Worm (Caenorhabditis elegans) whole organism, L2 larva: Measurements from ENCODE around the gene cyb-2.1.

Experiments used
- C34F6.9 ChIP-seq: fragments of 150-350 bp; optimal IDR thresholded peaks from 2 replicates; lab custom pipeline; 2014; ENCODE audit warnings: missing biosample characterization, missing genetic modification characterization
- F13H6.1 ChIP-seq: sonication (generic microtip); optimal IDR thresholded peaks from 2 replicates; lab custom pipeline; 2016; ENCODE audit warnings: missing genetic modification characterization, missing compliant biosample characterization
- Y55F3AM.14 ChIP-seq: fragments of 200-800 bp; sonication (Bioruptor generic); optimal IDR thresholded peaks from 2 replicates; lab custom pipeline; 2018; ENCODE audit warnings: mild to moderate bottlenecking, missing genetic modification characterization, missing compliant biosample characterization
- ZK546.5 ChIP-seq: sonication (generic microtip); optimal IDR thresholded peaks from 2 replicates; lab custom pipeline; 2017; ENCODE audit warnings: missing biosample characterization, missing genetic modification characterization
- alr-1 ChIP-seq: fragments of 150-350 bp; optimal IDR thresholded peaks from 2 replicates; lab custom pipeline; 2014; ENCODE audit warnings: missing biosample characterization, missing genetic modification characterization
- aly-2 ChIP-seq: fragments of 150-350 bp; optimal IDR thresholded peaks from 2 replicates; lab custom pipeline; 2014; ENCODE audit warnings: missing biosample characterization, missing genetic modification characterization
- ama-1 ChIP-seq: fragments of 150-350 bp; optimal IDR thresholded peaks from 2 replicates; lab custom pipeline; 2018; ENCODE audit warnings: inconsistent platforms
- blmp-1 ChIP-seq: sonication (generic microtip); optimal IDR thresholded peaks from 2 replicates; lab custom pipeline; 2017; ENCODE audit warnings: missing genetic modification characterization, mild to moderate bottlenecking, missing compliant biosample characterization, antibody characterized with exemption, moderate library complexity; ENCODE audit not compliant: insufficient read depth
- ceh-16 ChIP-seq: fragments of 150-350 bp; optimal IDR thresholded peaks from 2 replicates; lab custom pipeline; 2014; ENCODE audit warnings: missing biosample characterization, missing genetic modification characterization
- ceh-82 ChIP-seq: fragments of 150-350 bp; optimal IDR thresholded peaks from 2 replicates; lab custom pipeline; 2014; ENCODE audit warnings: missing biosample characterization, missing genetic modification characterization
- crh-2 ChIP-seq: sonication (generic microtip); optimal IDR thresholded peaks from 2 replicates; lab custom pipeline; 2017; ENCODE audit warnings: missing biosample characterization, missing genetic modification characterization
- dmd-4 ChIP-seq: sonication (generic microtip); optimal IDR thresholded peaks from 2 replicates; lab custom pipeline; 2017; ENCODE audit warnings: missing biosample characterization, missing genetic modification characterization
- egl-27 ChIP-seq: sonication (generic microtip); optimal IDR thresholded peaks from 3 replicates; lab custom pipeline; 2017; ENCODE audit warnings: missing biosample characterization, missing genetic modification reagents, missing genetic modification characterization
- elt-3 ChIP-seq: sonication (generic microtip); optimal IDR thresholded peaks from 2 replicates; lab custom pipeline; 2017; ENCODE audit warnings: missing biosample characterization, missing genetic modification characterization
- fos-1 ChIP-seq: fragments of 150-350 bp; optimal IDR thresholded peaks from 2 replicates; lab custom pipeline; 2014; ENCODE audit warnings: missing biosample characterization, missing genetic modification characterization
- gmeb-1 ChIP-seq: fragments of 150-350 bp; optimal IDR thresholded peaks from 2 replicates; lab custom pipeline; 2014; ENCODE audit warnings: missing biosample characterization, missing genetic modification characterization
- lin-11 ChIP-seq: fragments of 150-350 bp; sonication (generic microtip); optimal IDR thresholded peaks from 2 replicates; lab custom pipeline; 2014; ENCODE audit warnings: missing biosample characterization, missing genetic modification characterization, inconsistent platforms, mixed read lengths
- lin-13 ChIP-seq: fragments of 150-350 bp; optimal IDR thresholded peaks from 2 replicates; lab custom pipeline; 2014; ENCODE audit warnings: missing biosample characterization, missing genetic modification reagents, missing genetic modification characterization
- lin-39 ChIP-seq: fragments of 150-350 bp; optimal IDR thresholded peaks from 2 replicates; lab custom pipeline; 2014; ENCODE audit warnings: missing biosample characterization, missing genetic modification reagents, missing genetic modification characterization
- lsy-2 ChIP-seq, 2 experiments: fragments of 150-350 bp in 1 of 2; sonication (generic microtip) in 1 of 2; optimal IDR thresholded peaks; 2 replicates each; lab custom pipeline; 2014 to 2017; ENCODE audit warnings: missing biosample characterization in 2 of 2, missing genetic modification characterization in 2 of 2
- mab-5 ChIP-seq: fragments of 150-350 bp; optimal IDR thresholded peaks from 2 replicates; lab custom pipeline; 2014; ENCODE audit warnings: missing biosample characterization, missing genetic modification characterization
- mbf-1 ChIP-seq: sonication (generic microtip); optimal IDR thresholded peaks from 2 replicates; lab custom pipeline; 2017; ENCODE audit warnings: missing biosample characterization, missing genetic modification characterization
- mdl-1 ChIP-seq, 2 experiments: fragments of 150-350 bp in 1 of 2; sonication (generic microtip) in 1 of 2; optimal IDR thresholded peaks; 2 replicates each; lab custom pipeline; 2017; ENCODE audit warnings: missing biosample characterization in 2 of 2, missing genetic modification characterization in 2 of 2
- nhr-10 ChIP-seq: sonication (generic microtip); optimal IDR thresholded peaks from 2 replicates; lab custom pipeline; 2017; ENCODE audit warnings: missing biosample characterization, missing genetic modification characterization
- nhr-11 ChIP-seq: fragments of 150-350 bp; optimal IDR thresholded peaks from 2 replicates; lab custom pipeline; 2014; ENCODE audit warnings: missing biosample characterization, missing genetic modification characterization
- nhr-12 ChIP-seq: fragments of 150-350 bp; optimal IDR thresholded peaks from 2 replicates; lab custom pipeline; 2014; ENCODE audit warnings: missing biosample characterization, missing genetic modification characterization
- nhr-129 ChIP-seq: fragments of 150-350 bp; optimal IDR thresholded peaks from 2 replicates; lab custom pipeline; 2014; ENCODE audit warnings: missing biosample characterization, missing genetic modification characterization
- nhr-21 ChIP-seq: fragments of 150-350 bp; optimal IDR thresholded peaks from 2 replicates; lab custom pipeline; 2014; ENCODE audit warnings: missing biosample characterization, missing genetic modification characterization
- nhr-23 ChIP-seq: fragments of 150-350 bp; optimal IDR thresholded peaks from 2 replicates; lab custom pipeline; 2014; ENCODE audit warnings: missing biosample characterization, missing genetic modification reagents, missing genetic modification characterization
- nhr-237 ChIP-seq: fragments of 150-350 bp; optimal IDR thresholded peaks from 2 replicates; lab custom pipeline; 2014; ENCODE audit warnings: missing biosample characterization, missing genetic modification characterization
- nhr-25 ChIP-seq: fragments of 150-350 bp; sonication (generic microtip); optimal IDR thresholded peaks from 3 replicates; lab custom pipeline; 2014; ENCODE audit warnings: missing biosample characterization, missing genetic modification characterization
- nhr-6 ChIP-seq: fragments of 150-350 bp; optimal IDR thresholded peaks from 2 replicates; lab custom pipeline; 2014; ENCODE audit warnings: missing biosample characterization, missing genetic modification characterization
- nhr-77 ChIP-seq: fragments of 150-350 bp; optimal IDR thresholded peaks from 2 replicates; lab custom pipeline; 2014; ENCODE audit warnings: missing biosample characterization, missing genetic modification characterization
- peb-1 ChIP-seq: fragments of 150-350 bp; optimal IDR thresholded peaks from 2 replicates; lab custom pipeline; 2014; ENCODE audit warnings: missing biosample characterization, missing genetic modification characterization
- sem-4 ChIP-seq: fragments of 150-350 bp; optimal IDR thresholded peaks from 2 replicates; lab custom pipeline; 2014; ENCODE audit warnings: missing biosample characterization, missing genetic modification reagents, missing genetic modification characterization
- skn-1 ChIP-seq: sonication (generic microtip); optimal IDR thresholded peaks from 2 replicates; lab custom pipeline; 2017; ENCODE audit warnings: missing biosample characterization, missing genetic modification characterization
- sma-3 ChIP-seq: sonication (generic microtip); optimal IDR thresholded peaks from 2 replicates; lab custom pipeline; 2016; ENCODE audit warnings: missing genetic modification reagents, missing genetic modification characterization, missing compliant biosample characterization
- sma-9 ChIP-seq, 2 experiments: fragments of 150-350 bp in 1 of 2; sonication (generic microtip) in 1 of 2; optimal IDR thresholded peaks; 2 replicates each; lab custom pipeline; 2014 to 2016; ENCODE audit warnings: missing genetic modification characterization in 2 of 2, mild to moderate bottlenecking in 1 of 2, missing biosample characterization in 1 of 2, missing compliant biosample characterization in 1 of 2, missing genetic modification reagents in 1 of 2, moderate library complexity in 1 of 2
- snpc-4 ChIP-seq: fragments of 150-350 bp; optimal IDR thresholded peaks from 2 replicates; lab custom pipeline; 2014; ENCODE audit warnings: missing biosample characterization, missing genetic modification characterization
- unc-39 ChIP-seq: fragments of 150-350 bp; optimal IDR thresholded peaks from 2 replicates; lab custom pipeline; 2014; ENCODE audit warnings: missing biosample characterization, missing genetic modification characterization
- unc-55 ChIP-seq: fragments of 150-350 bp; sonication (generic microtip); optimal IDR thresholded peaks from 3 replicates; lab custom pipeline; 2014; ENCODE audit warnings: missing biosample characterization, missing genetic modification reagents, missing genetic modification characterization
- unc-62 ChIP-seq: fragments of 150-350 bp; optimal IDR thresholded peaks from 2 replicates; lab custom pipeline; 2014; ENCODE audit warnings: missing biosample characterization, missing genetic modification reagents, missing genetic modification characterization
- zag-1 ChIP-seq: fragments of 150-350 bp; optimal IDR thresholded peaks from 2 replicates; lab custom pipeline; 2014; ENCODE audit warnings: missing biosample characterization, missing genetic modification characterization
- ztf-1 ChIP-seq: fragments of 200-800 bp; sonication (Bioruptor generic); conservative IDR thresholded peaks from 2 replicates; pipeline ENCODE4 v1.3.6; 2022; ENCODE audit warnings: missing genetic modification characterization, missing compliant biosample characterization
- ztf-11 ChIP-seq: sonication (generic microtip); optimal IDR thresholded peaks from 2 replicates; lab custom pipeline; 2017; ENCODE audit warnings: missing biosample characterization, missing genetic modification characterization

cyb-2.1 gene

DNA sequence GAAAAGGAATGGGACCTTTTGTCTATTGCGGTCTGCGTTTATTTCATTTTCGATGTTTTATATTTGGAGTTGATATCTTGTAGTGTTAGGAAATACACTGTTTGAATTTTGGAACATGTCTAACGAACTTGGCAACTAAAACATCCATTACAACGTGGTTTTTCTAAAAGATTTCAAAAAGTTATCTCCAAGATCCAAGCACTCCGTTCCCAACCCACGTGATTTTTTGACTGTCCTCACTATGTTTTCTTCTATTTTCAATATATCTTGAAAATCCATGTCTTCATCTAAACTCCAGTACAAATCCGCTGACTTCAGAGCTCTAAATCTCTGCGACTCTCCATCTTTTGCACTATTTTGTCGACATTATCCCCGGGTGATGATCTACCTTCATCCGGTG is 15.8 kb downstream of the cyb-2.1 start, which contains the start of gene F13H10.9:
Gene F13H10.9 (plus strand): TSS at position 301 of the 400 bp plus-strand sequence.
- TF ChIP-seq peb-1 (tag; lab: Kevin White, UChicago) (no peak), nhr-6 (tag; lab: Kevin White, UChicago) (no peak), lsy-2 (tag; optimal IDR thresholded peaks at IDR 0.05; lab: Kevin White, UChicago) (no peak), lin-13 (no peak), lin-39 (tag; lab: Kevin White, UChicago) (no peak), zag-1 (no peak)

DNA sequence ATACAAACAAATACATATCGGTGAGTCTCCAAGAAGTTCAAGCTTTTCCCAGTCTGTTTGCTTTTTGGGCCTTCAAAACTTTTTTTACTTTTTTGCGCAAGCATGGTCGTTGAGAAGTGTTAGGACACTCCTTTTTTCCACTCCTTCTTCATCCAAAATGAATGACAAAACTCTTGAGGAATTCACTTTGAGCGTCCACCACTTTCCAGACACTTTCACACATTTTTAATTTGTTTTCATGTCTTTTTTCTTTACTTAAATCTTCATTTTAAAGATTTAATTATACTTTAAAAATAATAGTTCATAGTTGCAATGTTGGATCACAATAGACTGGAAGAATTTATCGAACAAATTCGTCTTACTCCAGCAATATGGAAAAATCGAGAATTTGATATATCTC is 18.5 kb downstream of the cyb-2.1 start, which contains the start of gene F13H10.1:
Gene F13H10.1 (plus strand): TSS at position 301 of the 400 bp plus-strand sequence.
- TF ChIP-seq crh-2 (tag; lab: Kevin White, UChicago) (no peak), unc-55 (peak; percentile 12)

DNA sequence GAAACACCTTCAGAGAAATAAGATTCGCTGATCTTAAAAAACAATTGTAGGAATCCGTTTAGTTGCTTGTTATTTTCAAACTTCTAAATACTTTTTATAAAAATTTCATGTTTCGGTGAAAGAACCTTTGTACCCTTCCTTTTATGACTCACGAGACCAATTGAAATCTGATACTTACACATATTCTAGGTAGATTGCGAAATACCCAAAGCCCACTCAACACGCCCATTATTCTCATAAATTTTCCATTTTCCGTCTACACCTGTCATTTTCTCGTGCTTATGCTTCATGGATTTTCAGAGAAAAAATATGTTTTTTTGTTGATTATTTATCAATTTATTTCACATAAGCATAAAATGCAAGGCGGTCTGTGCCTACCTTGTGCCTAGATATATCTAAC is 20.6 kb downstream of the cyb-2.1 start:
- TF ChIP-seq lsy-2 (tag; optimal IDR thresholded peaks at IDR 0.05; lab: Kevin White, UChicago) = peak in 1 of 2 experiments; percentile 6
- no peak for TF ChIP-seq unc-39 (tag; lab: Kevin White, UChicago)

DNA sequence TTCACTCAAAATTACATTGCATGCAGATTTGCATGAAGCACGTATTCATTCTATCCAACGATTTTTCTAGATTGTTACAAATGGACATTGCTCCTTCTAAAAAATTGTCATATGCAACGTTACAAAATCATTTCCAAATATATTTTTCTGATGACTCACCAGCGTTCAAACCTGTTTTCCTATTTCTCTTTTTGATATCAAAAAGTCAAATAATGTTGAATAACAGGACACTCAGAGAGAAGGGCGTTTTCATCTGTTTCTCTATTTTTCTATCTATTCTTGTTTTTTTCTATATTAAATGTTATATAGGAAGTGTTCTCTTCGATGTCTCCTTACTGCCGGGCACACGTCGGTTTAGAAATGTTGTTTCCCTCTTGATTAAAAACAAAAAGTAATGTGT is 21.1 kb downstream of the cyb-2.1 start:
- TF ChIP-seq nhr-129 (tag; lab: Kevin White, UChicago) (no peak), fos-1 (tag; lab: Kevin White, UChicago) (peak; percentile 64), mbf-1 (tag; lab: Kevin White, UChicago) (no peak)

DNA sequence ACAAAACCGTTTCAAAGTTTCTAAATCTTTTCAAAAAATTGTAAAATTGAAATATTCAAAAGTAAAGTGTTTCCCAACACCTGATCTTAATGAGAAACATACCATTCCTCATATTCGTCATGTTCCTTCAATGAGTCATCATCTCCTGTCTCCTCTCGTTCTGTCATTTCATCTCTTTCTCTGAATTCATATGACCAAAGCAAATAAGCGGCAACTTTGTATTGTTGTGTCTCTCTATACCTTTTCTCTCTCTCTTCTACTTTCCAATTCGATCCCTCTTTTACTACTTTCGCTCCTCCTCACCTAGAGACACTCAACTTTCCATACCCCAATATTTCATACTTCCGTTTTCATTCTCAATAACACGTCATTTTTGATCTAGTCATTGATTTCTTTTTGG is 22.5 kb downstream of the cyb-2.1 start:
- TF ChIP-seq lin-11 (tag; lab: Kevin White, UChicago) = no peak
- no peak for TF ChIP-seq nhr-10 (tag; lab: Kevin White, UChicago)
- TF ChIP-seq ztf-11 (tag; lab: Kevin White, UChicago) = no peak
- TF ChIP-seq nhr-21 (tag; lab: Kevin White, UChicago) = peak; percentile 32
- no peak for TF ChIP-seq skn-1 (tag; lab: Kevin White, UChicago)
- peak; percentile 1 for TF ChIP-seq F13H6.1 (tag; lab: Kevin White, UChicago)
- peak; percentile 24 for TF ChIP-seq sma-9 (GFP tag; optimal IDR thresholded peaks at IDR 0.05; lab: Kevin White, UChicago)
- TF ChIP-seq sma-9 (tag; optimal IDR thresholded peaks at IDR 0.05; lab: Kevin White, UChicago) = no peak
- TF ChIP-seq ZK546.5 (tag; lab: Kevin White, UChicago) = no peak
- no peak for TF ChIP-seq mdl-1 (tag; optimal IDR thresholded peaks at IDR 0.05; lab: Kevin White, UChicago)
- TF ChIP-seq nhr-12 = no peak
- TF ChIP-seq peb-1 (tag; lab: Kevin White, UChicago) = no peak
- no peak for TF ChIP-seq ceh-82 (tag; lab: Kevin White, UChicago)
- no peak for TF ChIP-seq dmd-4 (tag; lab: Kevin White, UChicago)
- TF ChIP-seq nhr-6 (tag; lab: Kevin White, UChicago) = no peak
- TF ChIP-seq nhr-11 = no peak
- peak; percentile 75 for TF ChIP-seq nhr-129 (tag; lab: Kevin White, UChicago)
- no peak for TF ChIP-seq egl-27
- TF ChIP-seq nhr-25 (tag; lab: Kevin White, UChicago) = peak; percentile 66
- peak; percentile 2 for TF ChIP-seq C34F6.9
- TF ChIP-seq unc-62 (GFP tag; lab: Kevin White, UChicago) = no peak
- TF ChIP-seq mab-5 (tag; lab: Kevin White, UChicago) = no peak
- no peak for TF ChIP-seq sem-4
- TF ChIP-seq ama-1 (lab: Kevin White, UChicago) = no peak
- TF ChIP-seq blmp-1 (tag; lab: Kevin White, UChicago) = peak; percentile 89
- TF ChIP-seq sma-3 = peak; percentile 48
- TF ChIP-seq lin-13 = no peak
- no peak for TF ChIP-seq zag-1
- TF ChIP-seq crh-2 (tag; lab: Kevin White, UChicago) = peak; percentile 33
- TF ChIP-seq ztf-1 (GFP tag; lab: Robert Waterston, UW) = no peak
- TF ChIP-seq unc-39 (tag; lab: Kevin White, UChicago) = no peak
- TF ChIP-seq nhr-237 = no peak
- TF ChIP-seq mbf-1 (tag; lab: Kevin White, UChicago) = no peak
- no peak for TF ChIP-seq nhr-77
- no peak for TF ChIP-seq elt-3
- peak; percentile 78 for TF ChIP-seq fos-1 (tag; lab: Kevin White, UChicago)
- no peak for TF ChIP-seq Y55F3AM.14 (GFP tag; lab: Kevin White, UChicago)
- TF ChIP-seq gmeb-1 = no peak
- TF ChIP-seq ceh-16 = no peak
- TF ChIP-seq aly-2 (tag; lab: Kevin White, UChicago) = no peak
- no peak for TF ChIP-seq snpc-4 (tag; lab: Kevin White, UChicago)
- no peak for TF ChIP-seq alr-1 (tag; lab: Kevin White, UChicago)
- no peak for TF ChIP-seq nhr-23 (tag; lab: Kevin White, UChicago)
- no peak for TF ChIP-seq unc-55
